Worm (Caenorhabditis elegans): ENCODE data around the gene otub-3.

The otub-3 gene

DNA sequence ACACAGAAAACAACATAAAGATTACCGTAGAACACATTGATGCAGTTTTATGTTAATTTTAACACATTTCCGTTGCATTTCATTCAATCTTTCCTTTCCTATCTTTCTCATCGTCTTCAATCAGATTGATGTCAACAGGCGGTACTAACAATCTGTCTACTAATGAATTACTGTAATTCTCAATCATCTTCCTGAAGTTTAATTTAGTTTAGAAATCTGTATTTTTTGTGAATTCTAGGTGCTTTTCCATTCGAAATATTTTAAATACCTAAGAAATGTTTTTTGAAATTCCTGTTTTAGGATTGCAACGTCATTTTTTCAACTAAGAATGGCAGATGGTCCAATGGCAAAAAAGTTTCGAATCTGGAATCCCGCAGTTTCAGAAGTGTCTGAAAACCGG lies 4.3 kb upstream of the otub-3 start, which contains the start of gene F21D5.9:
Gene F21D5.9 (plus strand): TSS at position 301 of the 400 bp plus-strand sequence.
- TF ChIP-seq ztf-1 (GFP tag; conservative IDR thresholded peaks at IDR 0.05) (no peak), unc-39 (tag; optimal IDR thresholded peaks at IDR 0.05) (no peak), Y55F3AM.14 (GFP tag; optimal IDR thresholded peaks at IDR 0.05) (no peak)

DNA sequence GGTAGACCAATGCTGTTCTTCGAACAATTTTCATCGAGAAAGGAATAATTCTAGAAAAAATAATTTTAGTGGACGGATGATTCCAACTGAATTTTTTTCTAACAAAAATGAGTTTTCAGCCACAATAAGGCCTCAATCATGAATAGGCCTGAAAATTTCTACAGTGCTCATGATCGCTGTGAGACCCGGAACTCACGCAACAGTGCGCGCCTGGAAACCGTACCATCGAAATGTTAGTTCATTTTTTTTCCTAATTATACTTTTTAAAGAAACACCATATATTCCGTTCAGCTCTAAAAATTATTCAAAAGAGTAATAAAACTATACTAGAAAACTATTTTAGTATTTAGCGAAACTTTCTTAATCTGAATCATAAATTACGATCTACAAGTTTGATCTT lies 3.1 kb upstream of the otub-3 start:
- no peak for TF ChIP-seq unc-55 (GFP tag; optimal IDR thresholded peaks at IDR 0.05)
- TF ChIP-seq fos-1 (tag; optimal IDR thresholded peaks at IDR 0.05): no peak
- TF ChIP-seq C34F6.9 (tag; optimal IDR thresholded peaks at IDR 0.05): no peak
- no peak for TF ChIP-seq dmd-4 (tag; optimal IDR thresholded peaks at IDR 0.05)
- TF ChIP-seq skn-1 (tag; optimal IDR thresholded peaks at IDR 0.05): no peak

DNA sequence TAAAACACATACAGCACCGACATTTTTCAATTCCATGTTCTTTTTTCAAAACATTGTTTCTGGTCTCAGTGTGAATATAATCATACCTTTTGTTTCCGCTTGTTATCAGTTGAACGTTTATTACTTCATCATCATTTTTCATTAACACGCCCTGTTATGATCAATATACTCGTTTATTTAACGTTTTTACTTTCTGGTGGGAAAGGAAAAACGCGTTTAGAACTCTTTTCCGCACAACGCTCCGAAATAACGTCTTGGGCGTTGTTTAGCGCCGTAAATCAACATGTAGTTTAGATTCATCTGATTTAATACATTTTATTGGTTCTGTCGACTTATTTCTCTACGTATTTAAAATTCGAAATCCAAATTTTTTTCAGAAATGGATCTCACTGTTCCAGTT lies 2.6 kb upstream of the otub-3 start, which contains the start of gene pgm-3:
Gene pgm-3 (plus strand): TSS at position 378 of the 400 bp plus-strand sequence.
- TF ChIP-seq skn-1 (tag; optimal IDR thresholded peaks at IDR 0.05): peak; percentile 20
- no peak for TF ChIP-seq nhr-237 (tag; optimal IDR thresholded peaks at IDR 0.05)
- TF ChIP-seq fos-1 (tag; optimal IDR thresholded peaks at IDR 0.05): peak; percentile 3
- TF ChIP-seq dmd-4 (tag; optimal IDR thresholded peaks at IDR 0.05): no peak

DNA sequence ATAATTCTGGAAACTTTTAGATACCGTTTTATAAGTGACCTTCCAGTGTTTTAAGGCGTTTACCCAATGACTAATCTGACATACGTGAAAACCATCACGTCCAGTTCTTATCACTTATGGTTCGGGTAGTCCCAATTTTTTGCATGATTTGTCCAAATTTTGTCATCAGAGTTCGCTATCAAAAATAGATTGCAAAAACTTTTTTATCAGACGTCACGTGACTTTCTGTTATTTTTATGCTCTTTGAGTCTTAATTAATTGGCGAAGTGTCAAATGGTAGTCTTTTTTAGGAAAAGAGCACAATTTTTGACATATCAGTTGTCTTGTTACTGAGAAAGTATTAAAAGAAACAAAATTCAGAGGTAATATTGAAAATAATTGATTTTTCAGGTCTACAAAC lies 1.7 kb downstream of the otub-3 start:
- TF ChIP-seq mab-5 (tag; optimal IDR thresholded peaks at IDR 0.05): no peak
- no peak for TF ChIP-seq F13H6.1 (tag; optimal IDR thresholded peaks at IDR 0.05)
- TF ChIP-seq snpc-4 (tag; optimal IDR thresholded peaks at IDR 0.05): no peak
- TF ChIP-seq fos-1 (tag; optimal IDR thresholded peaks at IDR 0.05): peak; percentile 16
- TF ChIP-seq sma-9 (GFP tag; optimal IDR thresholded peaks at IDR 0.05): peak; percentile 38
- no peak for TF ChIP-seq sma-9 (tag; optimal IDR thresholded peaks at IDR 0.05)
- no peak for TF ChIP-seq unc-55 (GFP tag; optimal IDR thresholded peaks at IDR 0.05)
- no peak for TF ChIP-seq nhr-23 (tag; optimal IDR thresholded peaks at IDR 0.05)
- no peak for TF ChIP-seq gmeb-1 (tag; optimal IDR thresholded peaks at IDR 0.05)
- TF ChIP-seq crh-2 (tag; optimal IDR thresholded peaks at IDR 0.05): peak; percentile 1

DNA sequence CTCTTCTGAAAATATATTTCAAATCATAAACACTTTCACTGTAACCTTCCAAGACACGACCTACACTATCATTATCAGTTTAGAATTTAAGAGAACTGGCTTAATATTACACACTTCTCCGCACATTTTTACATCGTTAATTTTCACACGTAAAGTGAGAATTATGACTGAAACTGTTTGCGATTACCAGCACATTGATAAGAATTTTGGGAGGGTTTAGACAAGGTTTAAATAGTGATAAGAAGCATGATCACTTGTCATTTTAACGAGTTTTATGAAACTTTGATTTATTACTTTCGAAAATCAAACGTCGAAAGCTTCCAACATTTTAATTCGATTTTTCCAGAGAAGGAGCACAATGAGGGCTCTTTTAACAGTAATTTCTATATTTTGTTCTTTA lies 2.5 kb downstream of the otub-3 start, which contains the start of gene F21D5.3:
Gene F21D5.3 (plus strand): TSS at position 347 of the 400 bp plus-strand sequence.
- TF ChIP-seq ceh-82 (tag; optimal IDR thresholded peaks at IDR 0.05) (no peak), mbf-1 (tag; optimal IDR thresholded peaks at IDR 0.05) (no peak), nhr-25 (tag; optimal IDR thresholded peaks at IDR 0.05) (no peak), dmd-4 (tag; optimal IDR thresholded peaks at IDR 0.05) (no peak), sma-3 (GFP tag; optimal IDR thresholded peaks at IDR 0.05) (no peak), zag-1 (tag; optimal IDR thresholded peaks at IDR 0.05) (no peak), gmeb-1 (tag; optimal IDR thresholded peaks at IDR 0.05) (peak; percentile 16), sma-9 (GFP tag; optimal IDR thresholded peaks at IDR 0.05) (peak; percentile 42), sma-9 (tag; optimal IDR thresholded peaks at IDR 0.05) (no peak), egl-27 (tag; optimal IDR thresholded peaks at IDR 0.05) (no peak), C34F6.9 (tag; optimal IDR thresholded peaks at IDR 0.05) (no peak), ztf-1 (GFP tag; conservative IDR thresholded peaks at IDR 0.05) (no peak), lin-39 (tag; optimal IDR thresholded peaks at IDR 0.05) (no peak), peb-1 (tag; optimal IDR thresholded peaks at IDR 0.05) (no peak), snpc-4 (tag; optimal IDR thresholded peaks at IDR 0.05) (no peak), nhr-11 (tag; optimal IDR thresholded peaks at IDR 0.05) (no peak), skn-1 (tag; optimal IDR thresholded peaks at IDR 0.05) (no peak), alr-1 (tag; optimal IDR thresholded peaks at IDR 0.05) (no peak), nhr-21 (tag; optimal IDR thresholded peaks at IDR 0.05) (no peak), blmp-1 (tag; optimal IDR thresholded peaks at IDR 0.05; ENCODE audit: insufficient read depth) (no peak), sem-4 (tag; optimal IDR thresholded peaks at IDR 0.05) (no peak), ztf-11 (tag; optimal IDR thresholded peaks at IDR 0.05) (no peak), aly-2 (tag; optimal IDR thresholded peaks at IDR 0.05) (no peak), elt-1 (tag; optimal IDR thresholded peaks at IDR 0.05) (no peak), F13H6.1 (tag; optimal IDR thresholded peaks at IDR 0.05) (no peak), nhr-23 (tag; optimal IDR thresholded peaks at IDR 0.05) (no peak), crh-2 (tag; optimal IDR thresholded peaks at IDR 0.05) (peak; percentile 41), lin-11 (tag; optimal IDR thresholded peaks at IDR 0.05) (no peak), elt-3 (tag; optimal IDR thresholded peaks at IDR 0.05) (no peak), fos-1 (tag; optimal IDR thresholded peaks at IDR 0.05) (peak; percentile 94), unc-55 (GFP tag; optimal IDR thresholded peaks at IDR 0.05) (no peak)

All from whole organism, L2 larva.